Fruit fly (Drosophila melanogaster) whole organism, embryonic: ENCODE measurements around the gene pcm.

Source experiments
- Adf1 ChIP-seq: fragments of 200-800 bp; sonication (Bioruptor generic); IDR thresholded peaks from 2 replicates; pipeline ENCODE4 v1.3.6; 2022; ENCODE audit warnings: missing biosample characterization, missing genetic modification characterization
- B-H2 ChIP-seq: fragments of 200-800 bp; sonication (Bioruptor generic); optimal IDR thresholded peaks from 2 replicates; lab custom pipeline; 2018; ENCODE audit warnings: missing biosample characterization, mild to moderate bottlenecking, missing genetic modification characterization
- CG10654 ChIP-seq: fragments of 200-800 bp; sonication (Bioruptor generic); optimal IDR thresholded peaks from 2 replicates; lab custom pipeline; 2016; ENCODE audit warnings: missing biosample characterization, missing genetic modification characterization
- CG11085 ChIP-seq: fragments of 200-800 bp; sonication (Bioruptor generic); IDR thresholded peaks from 2 replicates; pipeline ENCODE4 v1.3.6; 2022; ENCODE audit warnings: missing biosample characterization, missing genetic modification characterization
- CG11456 ChIP-seq: fragments of 200-800 bp; sonication (Bioruptor generic); IDR thresholded peaks from 3 replicates; pipeline ENCODE4 v1.3.6; 2022; ENCODE audit warnings: missing biosample characterization, missing genetic modification characterization
- CG12155 ChIP-seq: fragments of 200-800 bp; sonication (Bioruptor generic); optimal IDR thresholded peaks from 3 replicates; lab custom pipeline; 2016; ENCODE audit warnings: missing biosample characterization, missing genetic modification characterization
- CG13296 ChIP-seq: fragments of 200-800 bp; sonication (Bioruptor generic); optimal IDR thresholded peaks from 3 replicates; lab custom pipeline; 2018; ENCODE audit warnings: missing biosample characterization, mild to moderate bottlenecking, missing genetic modification characterization
- CG14860 ChIP-seq: fragments of 200-800 bp; sonication (Bioruptor generic); IDR thresholded peaks from 3 replicates; pipeline ENCODE4 v1.3.6; 2022; ENCODE audit warnings: missing biosample characterization, missing genetic modification characterization; ENCODE audit not compliant: partially characterized antibody
- CG1647 ChIP-seq: fragments of 200-800 bp; sonication (Bioruptor generic); optimal IDR thresholded peaks from 3 replicates; lab custom pipeline; 2016; ENCODE audit warnings: missing biosample characterization, missing genetic modification characterization
- CG16863 ChIP-seq: fragments of 200-800 bp; sonication (Bioruptor generic); optimal IDR thresholded peaks from 3 replicates; lab custom pipeline; 2016; ENCODE audit warnings: missing biosample characterization, missing genetic modification characterization
- CG17359 ChIP-seq: fragments of 200-800 bp; sonication (Bioruptor generic); optimal IDR thresholded peaks from 3 replicates; lab custom pipeline; 2018; ENCODE audit warnings: missing biosample characterization, mild to moderate bottlenecking, missing genetic modification characterization, moderate library complexity
- CG1792 ChIP-seq: fragments of 200-800 bp; sonication (Bioruptor generic); optimal IDR thresholded peaks from 2 replicates; lab custom pipeline; 2016; ENCODE audit warnings: missing biosample characterization, missing genetic modification characterization
- CG18262 ChIP-seq: fragments of 200-800 bp; optimal IDR thresholded peaks from 3 replicates; lab custom pipeline; 2019; ENCODE audit warnings: missing biosample characterization, mild to moderate bottlenecking, missing genetic modification characterization, moderate library complexity
- CG8478 ChIP-seq: fragments of >200 bp; optimal IDR thresholded peaks from 2 replicates; lab custom pipeline; 2018
- CG8924 ChIP-seq: fragments of 200-800 bp; optimal IDR thresholded peaks from 3 replicates; lab custom pipeline; 2019; ENCODE audit warnings: missing biosample characterization, mild to moderate bottlenecking, missing genetic modification characterization, moderate library complexity
- Doc2 ChIP-seq: fragments of 200-800 bp; sonication (Bioruptor generic); IDR thresholded peaks from 2 replicates; pipeline ENCODE4 v1.3.6; 2022; ENCODE audit warnings: missing biosample characterization, missing genetic modification characterization
- E2f2 ChIP-seq: fragments of 200-800 bp; sonication (Bioruptor generic); IDR thresholded peaks from 2 replicates; pipeline ENCODE4 v1.3.6; 2022; ENCODE audit warnings: missing biosample characterization, missing genetic modification characterization
- ERR ChIP-seq: fragments of 200-800 bp; sonication (Bioruptor generic); optimal IDR thresholded peaks from 2 replicates; lab custom pipeline; 2016; ENCODE audit warnings: missing biosample characterization, missing genetic modification characterization
- Gsc ChIP-seq: fragments of 200-800 bp; sonication (Bioruptor generic); IDR thresholded peaks from 2 replicates; pipeline ENCODE4 v1.3.6; 2022; ENCODE audit warnings: missing biosample characterization, missing genetic modification characterization
- Kr ChIP-seq: fragments of 200-800 bp; sonication (Bioruptor generic); optimal IDR thresholded peaks from 2 replicates; lab custom pipeline; 2017; ENCODE audit warnings: missing biosample characterization, mild to moderate bottlenecking, missing genetic modification characterization
- Lim3 ChIP-seq: fragments of 200-800 bp; sonication (Bioruptor generic); IDR thresholded peaks from 2 replicates; pipeline ENCODE4 v1.3.6; 2022; ENCODE audit warnings: missing biosample characterization, missing genetic modification characterization
- Lpt ChIP-seq: fragments of >200 bp; optimal IDR thresholded peaks from 2 replicates; lab custom pipeline; 2018; ENCODE audit warnings: missing biosample characterization, missing genetic modification characterization
- MBD-R2 ChIP-seq: fragments of 200-800 bp; sonication (Bioruptor generic); IDR thresholded peaks from 2 replicates; pipeline ENCODE4 v1.3.6; 2022; ENCODE audit warnings: missing biosample characterization, missing genetic modification characterization
- Med ChIP-seq: fragments of 200-800 bp; sonication (Bioruptor generic); peaks from one replicate; lab custom pipeline; 2016; ENCODE audit warnings: missing biosample characterization, missing genetic modification characterization, mild to moderate bottlenecking, inconsistent platforms, moderate library complexity
- Ptx1 ChIP-seq: fragments of 200-800 bp; sonication (Bioruptor generic); IDR thresholded peaks from 2 replicates; pipeline ENCODE4 v1.3.6; 2022; ENCODE audit warnings: missing biosample characterization, missing genetic modification characterization
- Scr ChIP-seq: fragments of 200-800 bp; sonication (Bioruptor generic); IDR thresholded peaks from 2 replicates; pipeline ENCODE4 v1.3.6; 2022; ENCODE audit warnings: missing biosample characterization, missing genetic modification characterization; ENCODE audit not compliant: partially characterized antibody
- Side ChIP-seq: fragments of 200-800 bp; sonication (Bioruptor generic); optimal IDR thresholded peaks from 2 replicates; lab custom pipeline; 2016; ENCODE audit warnings: missing biosample characterization, missing genetic modification characterization
- Stat92E ChIP-seq, 3 experiments: fragments of >200 bp in 2 of 3; fragments of 200-800 bp in 1 of 3; sonication (Bioruptor generic) in 1 of 3; optimal IDR thresholded peaks; 2 replicates each; lab custom pipeline; 2017 to 2019; ENCODE audit warnings: missing biosample characterization in 3 of 3, missing genetic modification characterization in 3 of 3, mild to moderate bottlenecking in 1 of 3, moderate library complexity in 1 of 3
- Usf ChIP-seq: fragments of 200-800 bp; sonication (Bioruptor generic); optimal IDR thresholded peaks from 2 replicates; lab custom pipeline; 2017; ENCODE audit warnings: missing genotype, missing biosample characterization, missing genetic modification characterization
- abd-A ChIP-seq: fragments of 200-800 bp; sonication (Bioruptor generic); optimal IDR thresholded peaks from 3 replicates; lab custom pipeline; 2019; ENCODE audit warnings: missing biosample characterization, mild to moderate bottlenecking, missing genetic modification characterization, moderate library complexity
- amos ChIP-seq: fragments of 200-800 bp; sonication (Bioruptor generic); IDR thresholded peaks from 2 replicates; pipeline ENCODE4 v1.3.6; 2022; ENCODE audit warnings: missing biosample characterization, missing genetic modification characterization; ENCODE audit not compliant: partially characterized antibody
- bab2 ChIP-seq: fragments of 200-800 bp; sonication (Bioruptor generic); optimal IDR thresholded peaks from 2 replicates; lab custom pipeline; 2016; ENCODE audit warnings: missing biosample characterization, missing genetic modification characterization
- da ChIP-seq: fragments of 200-800 bp; sonication (Bioruptor generic); optimal IDR thresholded peaks from 2 replicates; lab custom pipeline; 2016; ENCODE audit warnings: missing biosample characterization, missing genetic modification characterization
- danr ChIP-seq: fragments of 200-800 bp; sonication (Bioruptor generic); IDR thresholded peaks from 2 replicates; pipeline ENCODE4 v1.3.6; 2022; ENCODE audit warnings: missing biosample characterization, missing genetic modification characterization
- disco-r ChIP-seq: fragments of 200-800 bp; sonication (Bioruptor generic); optimal IDR thresholded peaks from 2 replicates; lab custom pipeline; 2016; ENCODE audit warnings: missing biosample characterization, missing genetic modification characterization
- emc ChIP-seq: fragments of 200-800 bp; sonication (Bioruptor generic); optimal IDR thresholded peaks from 2 replicates; lab custom pipeline; 2016; ENCODE audit warnings: missing biosample characterization, missing genetic modification characterization
- fd3F ChIP-seq: fragments of 200-800 bp; sonication (Bioruptor generic); optimal IDR thresholded peaks from 2 replicates; lab custom pipeline; 2018; ENCODE audit warnings: missing biosample characterization, mild to moderate bottlenecking, missing genetic modification characterization, moderate library complexity
- gem ChIP-seq: fragments of 200-800 bp; sonication (Bioruptor generic); optimal IDR thresholded peaks from 2 replicates; lab custom pipeline; 2019; ENCODE audit warnings: missing biosample characterization, mild to moderate bottlenecking, missing genetic modification characterization, moderate library complexity
- gro ChIP-seq: fragments of 200-800 bp; sonication (Bioruptor generic); optimal IDR thresholded peaks from 2 replicates; lab custom pipeline; 2016; ENCODE audit warnings: missing biosample characterization, missing genetic modification characterization
- her ChIP-seq: fragments of 200-800 bp; sonication (Bioruptor generic); optimal IDR thresholded peaks from 2 replicates; lab custom pipeline; 2016; ENCODE audit warnings: missing biosample characterization, missing genetic modification characterization
- lbe ChIP-seq: fragments of 200-800 bp; sonication (Bioruptor generic); optimal IDR thresholded peaks from 2 replicates; lab custom pipeline; 2016; ENCODE audit warnings: missing biosample characterization, mild to moderate bottlenecking, missing genetic modification characterization
- onecut ChIP-seq: fragments of 200-800 bp; sonication (Bioruptor generic); IDR thresholded peaks from 2 replicates; pipeline ENCODE4 v1.3.6; 2022; ENCODE audit warnings: missing biosample characterization, missing genetic modification characterization
- p53 ChIP-seq: fragments of 200-800 bp; sonication (Bioruptor generic); optimal IDR thresholded peaks from 2 replicates; lab custom pipeline; 2016; ENCODE audit warnings: missing biosample characterization, missing genetic modification characterization
- pfk ChIP-seq: fragments of 200-800 bp; sonication (Bioruptor generic); optimal IDR thresholded peaks from 2 replicates; lab custom pipeline; 2018; ENCODE audit warnings: missing biosample characterization, mild to moderate bottlenecking, missing genetic modification characterization, moderate library complexity
- sc ChIP-seq, 3 experiments: fragments of >200 bp in 2 of 3; fragments of 200-800 bp in 1 of 3; sonication (Bioruptor generic) in 1 of 3; optimal IDR thresholded peaks; 2 replicates in 2 of 3; 3 replicates in 1 of 3; lab custom pipeline; 2017; ENCODE audit warnings: mild to moderate bottlenecking in 1 of 3, missing biosample characterization in 1 of 3, missing genetic modification characterization in 1 of 3, missing genetic modification reagents in 1 of 3
- slbo ChIP-seq: fragments of 200-800 bp; sonication (Bioruptor generic); IDR thresholded peaks from 2 replicates; pipeline ENCODE4 v1.3.6; 2022; ENCODE audit warnings: missing biosample characterization, missing genetic modification characterization
- slp2 ChIP-seq: fragments of 200-800 bp; sonication (Bioruptor generic); optimal IDR thresholded peaks from 2 replicates; lab custom pipeline; 2016; ENCODE audit warnings: missing biosample characterization, missing genetic modification characterization
- sug ChIP-seq: fragments of 200-800 bp; optimal IDR thresholded peaks from 2 replicates; lab custom pipeline; 2019; ENCODE audit warnings: missing biosample characterization, mild to moderate bottlenecking, missing genetic modification characterization, moderate library complexity
- vfl ChIP-seq: fragments of 200-800 bp; sonication (Bioruptor generic); optimal IDR thresholded peaks from 2 replicates; lab custom pipeline; 2016; ENCODE audit warnings: missing biosample characterization, missing genetic modification characterization

Gene pcm

DNA sequence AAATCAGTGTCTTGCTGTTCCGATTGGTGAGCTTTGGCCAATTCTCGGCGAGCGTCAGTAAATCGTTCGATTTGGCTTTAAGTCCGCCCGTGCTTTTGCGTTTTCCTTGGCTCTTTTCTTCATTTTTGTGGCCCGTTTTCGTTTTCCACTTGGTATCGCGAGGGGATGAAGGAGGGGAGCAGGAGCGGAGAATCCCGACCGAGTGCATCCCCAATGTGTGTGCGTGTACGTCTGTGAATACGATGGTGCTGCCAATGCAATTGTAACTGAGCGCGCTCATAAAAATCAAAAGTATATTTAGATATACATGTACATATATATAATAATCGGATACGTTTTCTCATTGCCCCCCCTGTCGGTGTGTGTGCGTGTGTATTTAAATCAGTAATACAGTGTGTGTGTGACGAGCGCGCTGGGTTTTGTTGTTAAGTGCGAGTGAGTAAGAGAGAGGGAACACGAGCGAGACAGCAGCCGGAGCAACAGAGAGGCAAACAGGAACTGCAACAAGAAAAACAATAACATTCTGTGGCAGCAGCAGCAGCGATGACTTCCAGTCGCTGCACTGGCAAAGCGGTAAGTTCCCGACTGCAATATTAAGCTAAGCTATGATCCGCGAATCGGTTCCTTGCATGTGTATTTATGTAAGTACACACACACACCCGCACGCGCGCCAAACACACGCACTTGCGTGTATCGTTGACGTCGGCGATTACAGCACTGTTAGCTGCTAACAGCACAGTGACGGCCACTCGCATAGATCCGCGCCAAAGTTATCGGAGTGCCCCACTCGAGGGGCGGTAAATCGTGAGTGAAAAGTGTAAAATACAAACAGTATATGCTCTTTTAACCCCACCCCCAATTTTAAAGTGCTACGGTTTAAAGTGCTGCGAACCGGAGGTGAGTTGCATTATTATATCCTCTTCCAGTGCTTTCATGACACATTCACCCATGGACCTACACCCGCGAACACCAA is 4.1 kb upstream of the pcm start (continued):
- no peak for TF ChIP-seq Gsc (GFP tag; lab: Robert Waterston, UW)
- TF ChIP-seq sc (optimal IDR thresholded peaks at IDR 0.05; lab: Kevin White, UChicago) = no peak
- no peak for TF ChIP-seq sc (GFP tag; optimal IDR thresholded peaks at IDR 0.05; lab: Kevin White, UChicago)
- no peak for TF ChIP-seq danr (GFP tag; lab: Robert Waterston, UW)
- peak; percentile 10 for TF ChIP-seq p53 (GFP tag; lab: Kevin White, UChicago)
- peak; percentile 30 for TF ChIP-seq bab2
- peak; percentile 44 for TF ChIP-seq CG17359 (tag; lab: Kevin White, UChicago)
- TF ChIP-seq pfk (GFP tag; lab: Kevin White, UChicago) = no peak
- TF ChIP-seq gro (GFP tag; lab: Kevin White, UChicago) = peak; percentile 51
- TF ChIP-seq Med = peak; percentile 92
- 0 out of 2 replicates have a peak, but pooled peaks have one; percentile 30 for TF ChIP-seq onecut (GFP tag; lab: Robert Waterston, UW)
- peak; percentile 20 for TF ChIP-seq vfl (GFP tag; lab: Kevin White, UChicago)
- peak; percentile 42 for TF ChIP-seq ERR (GFP tag; lab: Kevin White, UChicago)
- no peak for TF ChIP-seq Doc2
- TF ChIP-seq CG16863 = peak; percentile 26
- TF ChIP-seq Scr (GFP tag; lab: Robert Waterston, UW) = no peak
- no peak for TF ChIP-seq lbe (GFP tag; lab: Kevin White, UChicago)
- TF ChIP-seq CG10654 (GFP tag; lab: Kevin White, UChicago) = peak; percentile 32
- peak; percentile 19 for TF ChIP-seq CG1792 (GFP tag; lab: Kevin White, UChicago)
- peak; percentile 35 for TF ChIP-seq slp2 (GFP tag; lab: Kevin White, UChicago)
- TF ChIP-seq CG14860 (GFP tag; lab: Robert Waterston, UW) = no peak
- no peak for TF ChIP-seq da (GFP tag; lab: Kevin White, UChicago)
- peak; percentile 33; the same call in 1 of the 2 replicates for TF ChIP-seq MBD-R2 (GFP tag; lab: Robert Waterston, UW)
- TF ChIP-seq Lim3 (GFP tag; lab: Robert Waterston, UW) = no peak
- TF ChIP-seq Usf (GFP tag; lab: Kevin White, UChicago) = peak; percentile 24
- TF ChIP-seq E2f2 (GFP tag; lab: Robert Waterston, UW) = peak; percentile 44
- no peak for TF ChIP-seq Stat92E (GFP tag; optimal IDR thresholded peaks at IDR 0.05; lab: Kevin White, UChicago)
- no peak for TF ChIP-seq abd-A (tag; lab: Kevin White, UChicago)
- no peak for TF ChIP-seq emc (GFP tag; lab: Kevin White, UChicago)
- peak; percentile 34 for TF ChIP-seq CG8924 (tag; lab: Kevin White, UChicago)
- TF ChIP-seq sug (tag; lab: Kevin White, UChicago) = peak; percentile 81
- peak; percentile 34 for TF ChIP-seq disco-r (GFP tag; lab: Kevin White, UChicago)
- TF ChIP-seq CG13296 (GFP tag; lab: Kevin White, UChicago) = peak; percentile 59
- TF ChIP-seq fd3F (GFP tag; lab: Kevin White, UChicago) = peak; percentile 45
- TF ChIP-seq slbo (GFP tag; lab: Robert Waterston, UW) = peak; percentile 78
- TF ChIP-seq Side (GFP tag; lab: Kevin White, UChicago) = peak; percentile 62
- peak; percentile 28 for TF ChIP-seq CG12155 (GFP tag; lab: Kevin White, UChicago)
- TF ChIP-seq B-H2 (GFP tag; lab: Kevin White, UChicago) = peak; percentile 35
- no peak for TF ChIP-seq Lpt
- TF ChIP-seq gem (tag; lab: Kevin White, UChicago) = peak; percentile 73
- peak; percentile 42 for TF ChIP-seq CG18262 (tag; lab: Kevin White, UChicago)
- TF ChIP-seq CG11085 (GFP tag; lab: Robert Waterston, UW) = 0 out of 2 replicates have a peak, but pooled peaks have one; percentile 28
- peak; percentile 94 for TF ChIP-seq CG8478 (lab: Kevin White, UChicago)
- TF ChIP-seq Ptx1 = peak; percentile 66
- no peak for TF ChIP-seq amos (GFP tag; lab: Robert Waterston, UW)
- TF ChIP-seq CG11456 (GFP tag; lab: Robert Waterston, UW) = peak; percentile 79
- TF ChIP-seq Kr (GFP tag; lab: Kevin White, UChicago) = no peak
- TF ChIP-seq her (GFP tag; lab: Kevin White, UChicago) = peak; percentile 72
- TF ChIP-seq CG1647 (GFP tag; lab: Kevin White, UChicago) = no peak
- TF ChIP-seq Adf1 = peak; percentile 29; the same call in 1 of the 2 replicates
